Fruit fly (Drosophila melanogaster): ENCODE results near the gene Pgk.

The Pgk gene

dm6 chr2L:2727812-2728211, 25.1 kb downstream of the Pgk start:
- TF ChIP-seq CG8478 (optimal IDR thresholded peaks at IDR 0.05) (no peak), EcR (GFP tag; optimal IDR thresholded peaks at IDR 0.05) (no peak), pan (optimal IDR thresholded peaks at IDR 0.05) (no peak), Dll (optimal IDR thresholded peaks at IDR 0.05) (no peak), usp (GFP tag; optimal IDR thresholded peaks at IDR 0.05) (no peak), psq (optimal IDR thresholded peaks at IDR 0.05) (no peak)

- no peak for TF ChIP-seq EcR (GFP tag; optimal IDR thresholded peaks at IDR 0.05)
- TF ChIP-seq psq (optimal IDR thresholded peaks at IDR 0.05), result no peak
- TF ChIP-seq pan (optimal IDR thresholded peaks at IDR 0.05), result no peak
- no peak for TF ChIP-seq usp (GFP tag; optimal IDR thresholded peaks at IDR 0.05)
- TF ChIP-seq Dll (optimal IDR thresholded peaks at IDR 0.05), result no peak
- TF ChIP-seq CG8478 (optimal IDR thresholded peaks at IDR 0.05), result no peak
These were observed 25.5 kb downstream of the Pgk start for dm6 chr2L:2727364-2727763.

- TF ChIP-seq usp (GFP tag; optimal IDR thresholded peaks at IDR 0.05) (no peak), pan (optimal IDR thresholded peaks at IDR 0.05) (no peak), Dll (optimal IDR thresholded peaks at IDR 0.05) (no peak), EcR (GFP tag; optimal IDR thresholded peaks at IDR 0.05) (no peak), CG8478 (optimal IDR thresholded peaks at IDR 0.05) (no peak), psq (optimal IDR thresholded peaks at IDR 0.05) (no peak)
These were observed 27.5 kb downstream of the Pgk start, which contains the start of gene CG31689 for dm6 chr2L:2725374-2725773. Gene CG31689 (plus strand): TSS chr2L:2725674.

- TF ChIP-seq EcR (GFP tag; optimal IDR thresholded peaks at IDR 0.05), result no peak
- no peak for TF ChIP-seq CG8478 (optimal IDR thresholded peaks at IDR 0.05)
- TF ChIP-seq Dll (optimal IDR thresholded peaks at IDR 0.05), result no peak
These were observed 28.4 kb downstream of the Pgk start for dm6 chr2L:2724459-2724858.

dm6 chr2L:2723100-2723499, 29.8 kb downstream of the Pgk start:
- TF ChIP-seq CG8478 (optimal IDR thresholded peaks at IDR 0.05) (no peak), psq (optimal IDR thresholded peaks at IDR 0.05) (no peak), usp (GFP tag; optimal IDR thresholded peaks at IDR 0.05) (no peak), EcR (GFP tag; optimal IDR thresholded peaks at IDR 0.05) (no peak)

- TF ChIP-seq pan (optimal IDR thresholded peaks at IDR 0.05) (no peak), psq (optimal IDR thresholded peaks at IDR 0.05) (no peak), usp (GFP tag; optimal IDR thresholded peaks at IDR 0.05) (no peak), CG8478 (optimal IDR thresholded peaks at IDR 0.05) (no peak), Dll (optimal IDR thresholded peaks at IDR 0.05) (no peak), EcR (GFP tag; optimal IDR thresholded peaks at IDR 0.05) (no peak)
These were observed 31.6 kb downstream of the Pgk start for dm6 chr2L:2721317-2721716.

dm6 chr2L:2720368-2720767, 32.5 kb downstream of the Pgk start:
- TF ChIP-seq Dll (optimal IDR thresholded peaks at IDR 0.05) (no peak), psq (optimal IDR thresholded peaks at IDR 0.05) (no peak), CG8478 (optimal IDR thresholded peaks at IDR 0.05) (no peak), EcR (GFP tag; optimal IDR thresholded peaks at IDR 0.05) (no peak), pan (optimal IDR thresholded peaks at IDR 0.05) (no peak), usp (GFP tag; optimal IDR thresholded peaks at IDR 0.05) (no peak)

All from whole organism.